Worm (Caenorhabditis elegans) whole organism, L2 larva: ENCODE measurements around the gene fntb-1.

Experiments used
- C34F6.9 ChIP-seq: fragments of 150-350 bp; optimal IDR thresholded peaks from 2 replicates; lab custom pipeline; 2014; ENCODE audit warnings: missing biosample characterization, missing genetic modification characterization
- F13H6.1 ChIP-seq: sonication (generic microtip); optimal IDR thresholded peaks from 2 replicates; lab custom pipeline; 2016; ENCODE audit warnings: missing genetic modification characterization, missing compliant biosample characterization
- Y55F3AM.14 ChIP-seq: fragments of 200-800 bp; sonication (Bioruptor generic); optimal IDR thresholded peaks from 2 replicates; lab custom pipeline; 2018; ENCODE audit warnings: mild to moderate bottlenecking, missing genetic modification characterization, missing compliant biosample characterization
- ZK546.5 ChIP-seq: sonication (generic microtip); optimal IDR thresholded peaks from 2 replicates; lab custom pipeline; 2017; ENCODE audit warnings: missing biosample characterization, missing genetic modification characterization
- alr-1 ChIP-seq: fragments of 150-350 bp; optimal IDR thresholded peaks from 2 replicates; lab custom pipeline; 2014; ENCODE audit warnings: missing biosample characterization, missing genetic modification characterization
- aly-2 ChIP-seq: fragments of 150-350 bp; optimal IDR thresholded peaks from 2 replicates; lab custom pipeline; 2014; ENCODE audit warnings: missing biosample characterization, missing genetic modification characterization
- blmp-1 ChIP-seq: sonication (generic microtip); optimal IDR thresholded peaks from 2 replicates; lab custom pipeline; 2017; ENCODE audit warnings: missing genetic modification characterization, mild to moderate bottlenecking, missing compliant biosample characterization, antibody characterized with exemption, moderate library complexity; ENCODE audit not compliant: insufficient read depth
- ceh-16 ChIP-seq: fragments of 150-350 bp; optimal IDR thresholded peaks from 2 replicates; lab custom pipeline; 2014; ENCODE audit warnings: missing biosample characterization, missing genetic modification characterization
- ceh-82 ChIP-seq: fragments of 150-350 bp; optimal IDR thresholded peaks from 2 replicates; lab custom pipeline; 2014; ENCODE audit warnings: missing biosample characterization, missing genetic modification characterization
- crh-2 ChIP-seq: sonication (generic microtip); optimal IDR thresholded peaks from 2 replicates; lab custom pipeline; 2017; ENCODE audit warnings: missing biosample characterization, missing genetic modification characterization
- egl-27 ChIP-seq: sonication (generic microtip); optimal IDR thresholded peaks from 3 replicates; lab custom pipeline; 2017; ENCODE audit warnings: missing biosample characterization, missing genetic modification reagents, missing genetic modification characterization
- elt-1 ChIP-seq: fragments of 150-350 bp; optimal IDR thresholded peaks from 2 replicates; lab custom pipeline; 2014; ENCODE audit warnings: missing biosample characterization, missing genetic modification characterization
- elt-3 ChIP-seq: sonication (generic microtip); optimal IDR thresholded peaks from 2 replicates; lab custom pipeline; 2017; ENCODE audit warnings: missing biosample characterization, missing genetic modification characterization
- fos-1 ChIP-seq: fragments of 150-350 bp; optimal IDR thresholded peaks from 2 replicates; lab custom pipeline; 2014; ENCODE audit warnings: missing biosample characterization, missing genetic modification characterization
- gmeb-1 ChIP-seq: fragments of 150-350 bp; optimal IDR thresholded peaks from 2 replicates; lab custom pipeline; 2014; ENCODE audit warnings: missing biosample characterization, missing genetic modification characterization
- lin-11 ChIP-seq: fragments of 150-350 bp; sonication (generic microtip); optimal IDR thresholded peaks from 2 replicates; lab custom pipeline; 2014; ENCODE audit warnings: missing biosample characterization, missing genetic modification characterization, inconsistent platforms, mixed read lengths
- lin-13 ChIP-seq: fragments of 150-350 bp; optimal IDR thresholded peaks from 2 replicates; lab custom pipeline; 2014; ENCODE audit warnings: missing biosample characterization, missing genetic modification reagents, missing genetic modification characterization
- lin-39 ChIP-seq: fragments of 150-350 bp; optimal IDR thresholded peaks from 2 replicates; lab custom pipeline; 2014; ENCODE audit warnings: missing biosample characterization, missing genetic modification reagents, missing genetic modification characterization
- lsy-2 ChIP-seq, 2 experiments: fragments of 150-350 bp in 1 of 2; sonication (generic microtip) in 1 of 2; optimal IDR thresholded peaks; 2 replicates each; lab custom pipeline; 2014 to 2017; ENCODE audit warnings: missing biosample characterization in 2 of 2, missing genetic modification characterization in 2 of 2
- mbf-1 ChIP-seq: sonication (generic microtip); optimal IDR thresholded peaks from 2 replicates; lab custom pipeline; 2017; ENCODE audit warnings: missing biosample characterization, missing genetic modification characterization
- mdl-1 ChIP-seq, 2 experiments: fragments of 150-350 bp in 1 of 2; sonication (generic microtip) in 1 of 2; optimal IDR thresholded peaks; 2 replicates each; lab custom pipeline; 2017; ENCODE audit warnings: missing biosample characterization in 2 of 2, missing genetic modification characterization in 2 of 2
- nhr-10 ChIP-seq: sonication (generic microtip); optimal IDR thresholded peaks from 2 replicates; lab custom pipeline; 2017; ENCODE audit warnings: missing biosample characterization, missing genetic modification characterization
- nhr-12 ChIP-seq: fragments of 150-350 bp; optimal IDR thresholded peaks from 2 replicates; lab custom pipeline; 2014; ENCODE audit warnings: missing biosample characterization, missing genetic modification characterization
- nhr-129 ChIP-seq: fragments of 150-350 bp; optimal IDR thresholded peaks from 2 replicates; lab custom pipeline; 2014; ENCODE audit warnings: missing biosample characterization, missing genetic modification characterization
- nhr-21 ChIP-seq: fragments of 150-350 bp; optimal IDR thresholded peaks from 2 replicates; lab custom pipeline; 2014; ENCODE audit warnings: missing biosample characterization, missing genetic modification characterization
- nhr-23 ChIP-seq: fragments of 150-350 bp; optimal IDR thresholded peaks from 2 replicates; lab custom pipeline; 2014; ENCODE audit warnings: missing biosample characterization, missing genetic modification reagents, missing genetic modification characterization
- nhr-237 ChIP-seq: fragments of 150-350 bp; optimal IDR thresholded peaks from 2 replicates; lab custom pipeline; 2014; ENCODE audit warnings: missing biosample characterization, missing genetic modification characterization
- nhr-25 ChIP-seq: fragments of 150-350 bp; sonication (generic microtip); optimal IDR thresholded peaks from 3 replicates; lab custom pipeline; 2014; ENCODE audit warnings: missing biosample characterization, missing genetic modification characterization
- peb-1 ChIP-seq: fragments of 150-350 bp; optimal IDR thresholded peaks from 2 replicates; lab custom pipeline; 2014; ENCODE audit warnings: missing biosample characterization, missing genetic modification characterization
- sem-4 ChIP-seq: fragments of 150-350 bp; optimal IDR thresholded peaks from 2 replicates; lab custom pipeline; 2014; ENCODE audit warnings: missing biosample characterization, missing genetic modification reagents, missing genetic modification characterization
- skn-1 ChIP-seq: sonication (generic microtip); optimal IDR thresholded peaks from 2 replicates; lab custom pipeline; 2017; ENCODE audit warnings: missing biosample characterization, missing genetic modification characterization
- sma-3 ChIP-seq: sonication (generic microtip); optimal IDR thresholded peaks from 2 replicates; lab custom pipeline; 2016; ENCODE audit warnings: missing genetic modification reagents, missing genetic modification characterization, missing compliant biosample characterization
- snpc-4 ChIP-seq: fragments of 150-350 bp; optimal IDR thresholded peaks from 2 replicates; lab custom pipeline; 2014; ENCODE audit warnings: missing biosample characterization, missing genetic modification characterization
- unc-39 ChIP-seq: fragments of 150-350 bp; optimal IDR thresholded peaks from 2 replicates; lab custom pipeline; 2014; ENCODE audit warnings: missing biosample characterization, missing genetic modification characterization
- unc-55 ChIP-seq: fragments of 150-350 bp; sonication (generic microtip); optimal IDR thresholded peaks from 3 replicates; lab custom pipeline; 2014; ENCODE audit warnings: missing biosample characterization, missing genetic modification reagents, missing genetic modification characterization
- unc-62 ChIP-seq: fragments of 150-350 bp; optimal IDR thresholded peaks from 2 replicates; lab custom pipeline; 2014; ENCODE audit warnings: missing biosample characterization, missing genetic modification reagents, missing genetic modification characterization
- zag-1 ChIP-seq: fragments of 150-350 bp; optimal IDR thresholded peaks from 2 replicates; lab custom pipeline; 2014; ENCODE audit warnings: missing biosample characterization, missing genetic modification characterization
- ztf-4 ChIP-seq: fragments of 150-350 bp; optimal IDR thresholded peaks from 2 replicates; lab custom pipeline; 2014; ENCODE audit warnings: missing biosample characterization, missing genetic modification characterization

The fntb-1 gene

DNA sequence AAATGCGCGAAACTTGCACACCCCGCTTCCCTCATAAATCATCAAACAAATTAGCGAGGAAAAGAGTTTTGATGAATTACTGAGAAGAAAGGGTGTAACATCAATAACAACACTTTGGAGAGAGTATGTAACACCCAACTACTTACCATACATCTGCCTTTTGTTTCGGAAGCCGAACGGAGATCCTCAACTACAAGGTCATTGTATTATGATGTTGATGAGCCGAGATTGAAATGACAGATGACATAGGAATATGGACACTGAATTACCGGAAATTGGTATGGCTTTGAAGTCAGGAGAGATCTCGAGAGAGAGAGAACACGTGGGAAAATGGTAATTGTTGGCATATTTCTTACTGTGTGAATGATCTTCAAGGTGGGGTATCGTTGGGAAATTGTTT lies 21.4 kb upstream of the fntb-1 start:
- TF ChIP-seq nhr-237 (no peak), ceh-82 (tag; lab: Kevin White, UChicago) (no peak), Y55F3AM.14 (GFP tag; lab: Kevin White, UChicago) (no peak), aly-2 (no peak), peb-1 (no peak), ceh-16 (tag; lab: Kevin White, UChicago) (no peak), nhr-12 (tag; lab: Kevin White, UChicago) (no peak), lsy-2 (tag; optimal IDR thresholded peaks at IDR 0.05; lab: Kevin White, UChicago) (no peak), mdl-1 (tag; optimal IDR thresholded peaks at IDR 0.05; lab: Kevin White, UChicago) (no peak), nhr-129 (tag; lab: Kevin White, UChicago) (no peak), unc-55 (no peak)

- no peak for TF ChIP-seq Y55F3AM.14 (GFP tag; lab: Kevin White, UChicago)
- no peak for TF ChIP-seq nhr-237
- no peak for TF ChIP-seq nhr-12 (tag; lab: Kevin White, UChicago)
- no peak for TF ChIP-seq alr-1
- TF ChIP-seq F13H6.1: no peak
Measured at ce11 chrV:14427069-14427825, 20.2 kb upstream of the fntb-1 start.

DNA sequence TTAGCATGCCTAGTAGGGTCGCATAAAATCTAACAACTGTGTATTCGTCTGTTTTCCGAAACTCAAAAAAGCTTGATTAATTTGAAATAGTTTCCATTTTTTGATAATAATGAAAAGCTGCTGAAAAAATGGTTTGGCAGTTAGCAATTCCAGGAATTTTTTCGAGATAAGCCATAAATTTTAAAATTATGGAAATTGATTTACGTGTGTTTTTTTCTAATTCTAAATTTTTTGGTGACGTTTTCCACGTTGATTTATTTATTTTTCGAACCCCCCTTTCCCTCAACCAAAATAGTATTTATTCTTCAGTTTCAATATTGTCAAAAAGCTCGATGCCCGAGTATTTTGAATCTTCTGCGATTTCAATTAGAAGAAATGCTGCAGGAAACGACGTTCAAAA lies 18.6 kb upstream of the fntb-1 start, which contains the start of gene F23B12.1:
Gene F23B12.1, plus strand, starts transcription at position 301 of the 400 bp plus-strand sequence.
- TF ChIP-seq unc-62 (GFP tag; lab: Kevin White, UChicago) (no peak), snpc-4 (tag; lab: Kevin White, UChicago) (no peak), ceh-82 (tag; lab: Kevin White, UChicago) (no peak), skn-1 (tag; lab: Kevin White, UChicago) (no peak), lin-39 (tag; lab: Kevin White, UChicago) (no peak), nhr-21 (tag; lab: Kevin White, UChicago) (no peak), nhr-129 (tag; lab: Kevin White, UChicago) (no peak), lin-11 (tag; lab: Kevin White, UChicago) (no peak), zag-1 (no peak), elt-1 (tag; lab: Kevin White, UChicago) (no peak), ZK546.5 (no peak), lin-13 (GFP tag; lab: Kevin White, UChicago) (no peak), C34F6.9 (tag; lab: Kevin White, UChicago) (no peak), ceh-16 (tag; lab: Kevin White, UChicago) (no peak), fos-1 (no peak), unc-55 (no peak), blmp-1 (tag; lab: Kevin White, UChicago) (no peak), elt-3 (tag; lab: Kevin White, UChicago) (no peak), gmeb-1 (tag; lab: Kevin White, UChicago) (no peak), alr-1 (no peak)
- TF ChIP-seq, all 48 proteins: peak for 0

DNA sequence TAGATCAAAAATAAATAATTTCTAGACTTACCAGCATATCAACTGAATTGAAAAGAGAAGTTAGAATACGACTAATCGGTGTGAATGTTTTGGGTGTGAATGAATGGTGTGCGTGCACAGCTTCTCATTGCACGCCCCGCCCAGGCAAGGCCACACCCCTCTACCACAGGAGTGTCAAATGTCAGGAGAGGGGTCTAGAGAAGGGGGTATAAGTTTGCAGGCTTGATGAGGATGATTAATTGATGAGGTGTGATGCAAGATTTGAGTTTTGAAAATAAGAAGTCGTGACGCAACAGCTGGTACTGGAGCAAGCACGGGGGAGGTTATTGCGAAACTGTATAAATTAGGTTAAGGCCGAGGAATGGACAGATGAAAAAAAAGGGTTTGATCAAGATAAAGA lies 15.2 kb upstream of the fntb-1 start, which contains the start of gene egl-1:
Gene egl-1, minus strand, starts transcription at position 101 of the 400 bp plus-strand sequence.
- TF ChIP-seq snpc-4 (tag; lab: Kevin White, UChicago) (no peak), peb-1 (no peak), aly-2 (no peak), elt-3 (tag; lab: Kevin White, UChicago) (no peak), unc-39 (tag; lab: Kevin White, UChicago) (no peak), sem-4 (tag; lab: Kevin White, UChicago) (no peak), mbf-1 (tag; lab: Kevin White, UChicago) (no peak), nhr-10 (tag; lab: Kevin White, UChicago) (no peak), nhr-23 (tag; lab: Kevin White, UChicago) (no peak), lin-11 (tag; lab: Kevin White, UChicago) (no peak), sma-3 (GFP tag; lab: Kevin White, UChicago) (no peak), egl-27 (tag; lab: Kevin White, UChicago) (no peak), C34F6.9 (tag; lab: Kevin White, UChicago) (no peak), nhr-25 (no peak), gmeb-1 (tag; lab: Kevin White, UChicago) (no peak), crh-2 (tag; lab: Kevin White, UChicago) (no peak), zag-1 (no peak), ceh-82 (tag; lab: Kevin White, UChicago) (no peak), ztf-4 (tag; lab: Kevin White, UChicago) (no peak), nhr-237 (no peak)
